Fruit fly (Drosophila melanogaster) whole organism, embryonic: ENCODE measurements around the gene CG31886.

ENCODE experiments used
- CG1233 ChIP-seq: fragments of 200-800 bp; sonication (Bioruptor generic); optimal IDR thresholded peaks from 4 replicates; lab custom pipeline; 2018; ENCODE audit warnings: missing biosample characterization, mild to moderate bottlenecking, missing genetic modification characterization
- Eip74EF ChIP-seq, 2 experiments: fragments of 200-800 bp in 1 of 2; fragments of >200 bp in 1 of 2; sonication (Bioruptor generic) in 1 of 2; optimal IDR thresholded peaks; 2 replicates each; lab custom pipeline; 2017 to 2019; ENCODE audit warnings: missing biosample characterization in 2 of 2, missing genetic modification characterization in 2 of 2, mild to moderate bottlenecking in 1 of 2, moderate library complexity in 1 of 2
- Jarid2 ChIP-seq: fragments of 200-800 bp; sonication (Bioruptor generic); optimal IDR thresholded peaks from 3 replicates; lab custom pipeline; 2017; ENCODE audit warnings: mild to moderate bottlenecking, missing biosample characterization, missing genetic modification reagents, missing genetic modification characterization
- scrt ChIP-seq: fragments of 200-800 bp; sonication (Bioruptor generic); optimal IDR thresholded peaks from 2 replicates; lab custom pipeline; 2018; ENCODE audit warnings: missing biosample characterization, mild to moderate bottlenecking, missing genetic modification characterization, moderate library complexity
- tgo ChIP-seq: fragments of 200-800 bp; sonication (Bioruptor generic); IDR thresholded peaks from 3 replicates; pipeline ENCODE4 v1.3.6; 2022; ENCODE audit warnings: missing biosample characterization, missing genetic modification characterization

DNA sequence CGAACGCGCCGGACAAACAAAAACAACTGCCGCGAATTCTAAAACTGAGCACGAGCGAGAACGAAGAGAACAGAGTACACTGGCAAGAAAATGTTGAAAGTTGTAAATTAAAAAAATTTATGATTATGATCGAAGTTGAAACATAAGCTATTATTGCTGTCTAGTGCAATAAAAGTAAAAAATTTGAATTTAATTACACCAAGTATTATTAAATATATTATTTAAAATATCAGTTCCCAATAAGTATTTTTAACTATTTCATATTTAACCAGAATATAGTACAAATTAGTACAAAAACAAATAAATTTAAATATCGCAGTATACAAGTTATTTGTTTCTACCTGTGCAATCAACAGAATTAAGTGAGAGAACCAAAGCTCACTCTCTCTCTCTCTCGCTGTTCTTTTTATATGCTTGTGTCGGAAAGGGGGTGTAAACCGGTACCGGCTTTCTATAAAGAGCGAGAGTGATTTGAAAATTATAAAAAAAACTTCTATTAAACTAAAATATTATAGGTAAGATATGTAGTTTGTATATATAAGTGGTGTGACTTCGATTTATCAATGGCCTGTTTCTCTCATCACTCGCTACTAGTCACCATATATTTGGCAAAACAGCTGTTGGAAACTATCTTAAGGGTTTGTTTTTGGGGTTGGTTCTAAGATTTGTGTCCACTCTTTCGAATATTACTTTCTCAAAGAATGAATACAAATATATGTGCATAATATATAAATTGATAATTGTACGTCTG lies 7.5 kb downstream of the CG31886 start, which contains the start of gene C1GalTA:
- peak in 1 of 2 experiments; percentile 99 for TF ChIP-seq Eip74EF (GFP tag; optimal IDR thresholded peaks at IDR 0.05; lab: Kevin White, UChicago)
- peak; percentile 89 for TF ChIP-seq Jarid2 (GFP tag; lab: Kevin White, UChicago)
- TF ChIP-seq tgo (GFP tag; lab: Robert Waterston, UW), result peak; percentile 98
- peak; percentile 94 for TF ChIP-seq scrt (GFP tag; lab: Kevin White, UChicago)
- peak; percentile 98 for TF ChIP-seq CG1233 (GFP tag; lab: Kevin White, UChicago)
